Fruit fly (Drosophila melanogaster): Measurements from ENCODE around the gene CG7889.

Gene CG7889

dm6 chrX:19241790-19242373, 1.5 kb upstream of the CG7889 start, which contains the start of gene CG14196:
CG14196 (minus strand) TSS chrX:19241840.
- TF ChIP-seq CTCF (optimal IDR thresholded peaks at IDR 0.05), result peak; percentile 31 to 42
- TF ChIP-seq CG8478 (optimal IDR thresholded peaks at IDR 0.05), result no peak

dm6 chrX:19247200-19248052, 4.0 kb downstream of the CG7889 start, which contains the start of gene CG7992:
CG7992 (minus strand) TSS chrX:19247250.
- no peak for TF ChIP-seq CG8478 (optimal IDR thresholded peaks at IDR 0.05)

DNA sequence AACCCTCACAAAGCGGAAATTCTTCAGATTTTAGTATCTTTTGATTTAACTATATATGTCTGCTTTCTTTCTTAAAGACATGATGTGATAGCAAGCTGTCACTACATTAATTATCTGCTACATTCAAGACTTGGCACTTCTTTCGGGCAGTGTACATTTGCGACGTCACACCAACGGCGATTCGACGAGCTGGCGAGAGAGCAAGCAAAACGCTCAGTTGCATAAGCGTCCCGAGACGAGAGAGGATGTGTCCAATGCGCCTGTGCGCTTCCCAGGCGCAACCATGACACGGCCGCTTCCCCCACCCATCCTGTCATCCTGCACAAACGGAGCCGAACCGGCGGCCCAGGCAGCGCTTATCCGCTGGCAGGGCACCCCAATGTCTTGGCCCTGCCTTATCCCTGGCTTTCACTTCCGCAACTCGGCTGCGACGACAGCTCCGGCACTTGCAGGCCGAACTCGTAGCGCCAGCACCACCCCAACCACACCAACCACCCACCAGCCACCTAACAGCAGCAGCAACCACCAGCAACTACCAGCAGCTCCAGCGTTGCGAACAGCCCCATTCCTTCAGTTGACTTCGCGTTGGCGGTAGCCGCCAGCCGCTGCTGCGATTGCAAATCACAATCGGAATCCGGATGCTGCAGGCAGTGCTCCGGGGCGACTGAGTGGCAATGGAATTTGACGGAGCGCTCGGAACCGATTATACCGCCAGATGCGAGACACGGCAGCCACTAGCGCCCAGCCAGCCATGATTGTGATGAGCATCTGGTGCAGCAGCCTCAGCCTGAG, 5.2 kb downstream of the CG7889 start, which contains the start of gene Hs3st-B:
Gene Hs3st-B (plus strand): TSS at position 214 of the 792 bp plus-strand sequence.
- TF ChIP-seq CTCF (optimal IDR thresholded peaks at IDR 0.05), result no peak
- TF ChIP-seq CG8478 (optimal IDR thresholded peaks at IDR 0.05), result no peak

dm6 chrX:19249339-19249738, 5.9 kb downstream of the CG7889 start:
- no peak for TF ChIP-seq CG8478 (optimal IDR thresholded peaks at IDR 0.05)
- no peak for TF ChIP-seq CTCF (optimal IDR thresholded peaks at IDR 0.05)

dm6 chrX:19250151-19250550, 6.7 kb downstream of the CG7889 start:
- TF ChIP-seq CTCF (optimal IDR thresholded peaks at IDR 0.05), result no peak
- no peak for TF ChIP-seq CG8478 (optimal IDR thresholded peaks at IDR 0.05)

DNA sequence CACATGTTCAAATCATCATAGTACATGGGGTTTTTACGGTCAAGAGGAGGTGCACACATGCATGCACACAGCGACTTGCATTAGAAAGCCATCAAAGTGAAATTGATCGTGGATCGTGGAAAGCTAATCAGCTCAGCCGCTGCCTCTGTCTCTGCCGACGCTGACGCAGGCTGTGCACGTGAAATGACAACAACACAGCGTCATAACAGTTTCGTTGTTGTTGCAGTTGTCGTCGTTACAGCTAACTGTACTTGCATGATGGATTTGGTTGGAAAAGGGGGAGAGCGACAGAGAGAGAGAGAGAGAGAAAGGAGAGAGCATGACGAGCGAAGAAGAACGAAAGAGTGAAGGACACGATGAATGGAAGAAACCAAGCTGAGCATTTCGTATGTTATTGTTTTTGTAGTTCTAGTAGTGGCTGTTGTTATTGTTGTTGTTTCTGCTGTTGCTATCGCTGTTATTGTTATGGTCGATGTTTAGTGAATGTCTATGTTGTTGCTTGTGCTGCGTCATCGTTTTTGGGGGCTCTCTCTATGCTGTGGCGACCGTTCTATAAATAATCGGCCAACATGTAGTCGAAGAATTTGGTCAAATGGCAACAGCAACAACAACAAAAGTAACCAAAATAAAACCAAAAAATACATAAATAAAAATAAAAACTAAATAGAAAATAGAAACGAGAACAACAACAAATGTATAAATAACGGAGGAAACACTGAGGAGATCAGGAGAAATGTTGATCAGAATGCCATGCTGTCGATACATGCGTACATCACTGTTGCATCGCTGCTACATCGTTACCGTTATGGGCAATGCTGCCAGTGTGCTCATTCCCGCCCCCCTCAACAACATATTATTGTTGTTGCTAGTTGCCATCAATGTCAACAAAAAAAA, 16.6 kb downstream of the CG7889 start:
- no peak for TF ChIP-seq CTCF (optimal IDR thresholded peaks at IDR 0.05)
- TF ChIP-seq CG8478 (optimal IDR thresholded peaks at IDR 0.05), result no peak

DNA sequence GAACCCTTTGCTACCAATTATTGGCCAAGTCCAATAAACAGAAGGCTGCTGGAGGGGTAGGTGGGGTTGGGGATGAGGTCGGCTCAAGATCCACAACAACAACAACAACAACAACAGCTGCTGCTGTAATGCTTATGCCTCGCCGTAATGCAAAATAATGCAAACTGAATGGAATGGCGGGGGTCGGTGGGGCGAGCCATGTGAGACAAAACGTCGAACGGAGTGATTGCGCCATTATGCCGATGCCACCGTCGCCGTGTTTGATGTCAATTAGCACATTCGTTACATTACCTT, 17.2 kb downstream of the CG7889 start:
- no peak for TF ChIP-seq CG8478 (optimal IDR thresholded peaks at IDR 0.05)
- TF ChIP-seq CTCF (optimal IDR thresholded peaks at IDR 0.05), result no peak

DNA sequence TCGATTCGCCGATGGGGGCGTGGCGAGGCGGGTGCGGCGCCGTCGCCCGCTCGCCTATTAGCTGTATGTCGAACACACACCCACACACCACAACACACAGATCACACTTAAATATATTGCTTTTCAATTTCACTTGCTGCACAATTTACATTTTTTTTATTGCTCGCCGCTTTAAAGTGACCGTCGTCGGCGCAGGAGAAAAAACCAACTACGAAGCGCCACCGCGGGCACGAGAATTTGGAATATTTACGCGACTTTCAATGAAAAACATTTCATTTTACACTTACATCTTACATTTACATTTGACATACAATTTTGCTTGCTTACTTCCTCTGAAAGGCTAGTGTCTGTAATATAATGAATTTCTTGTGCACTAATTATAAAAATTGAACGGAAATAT, 17.6 kb downstream of the CG7889 start, which contains the start of gene rictor:
Gene rictor (minus strand): TSS at position 170 of the 400 bp plus-strand sequence.
- TF ChIP-seq CTCF (optimal IDR thresholded peaks at IDR 0.05) (peak; percentile 55 to 71), CG8478 (optimal IDR thresholded peaks at IDR 0.05) (no peak)

DNA sequence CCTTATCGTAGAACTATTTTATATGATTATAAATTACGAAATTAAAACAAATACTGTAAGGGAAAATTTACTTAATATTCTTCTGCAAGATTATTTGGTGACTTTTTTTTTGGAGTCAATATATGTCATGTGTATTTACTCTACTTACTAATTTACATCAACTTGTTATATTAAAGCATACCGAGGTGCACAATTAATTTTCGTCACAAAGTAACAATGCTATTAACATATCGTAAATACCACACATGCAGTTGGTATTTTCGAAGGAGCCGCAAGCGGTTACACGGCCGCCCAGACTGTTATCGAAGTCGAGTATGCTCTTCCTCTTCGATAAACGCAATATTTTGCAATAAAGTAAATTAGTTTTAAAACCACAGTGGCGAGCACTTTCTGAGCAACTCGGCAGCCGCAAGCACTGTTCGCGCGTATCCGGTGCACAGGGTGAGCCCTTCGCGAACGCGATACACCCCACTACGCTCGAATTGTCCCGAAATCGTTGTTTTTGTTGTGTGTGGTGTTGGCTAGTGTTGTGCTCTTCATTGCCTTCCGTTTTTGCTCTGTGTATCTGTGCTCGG, 18.2 kb downstream of the CG7889 start, which contains the start of gene Vav:
Gene Vav (plus strand): TSS at position 293 of the 575 bp plus-strand sequence.
- TF ChIP-seq CTCF (optimal IDR thresholded peaks at IDR 0.05) (peak; percentile 7 to 35), CG8478 (optimal IDR thresholded peaks at IDR 0.05) (no peak)

DNA sequence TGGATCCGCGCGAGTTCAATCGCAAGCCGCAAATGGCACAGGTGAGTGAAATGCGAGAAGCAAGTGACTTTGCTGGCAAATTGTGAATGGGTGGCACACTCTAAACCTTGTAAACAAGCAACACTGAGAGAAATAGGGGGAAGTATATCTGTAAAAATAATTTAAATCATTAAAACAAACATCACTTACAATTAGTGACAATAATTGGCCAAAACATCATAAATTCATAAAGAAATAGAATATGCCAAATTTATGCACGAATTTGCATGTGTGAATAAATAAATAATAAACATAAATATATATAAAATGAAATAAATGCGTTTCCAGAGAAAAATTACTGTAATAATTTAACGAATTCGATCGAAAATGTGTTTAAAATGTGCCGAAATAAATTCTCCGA, 19.1 kb downstream of the CG7889 start:
- TF ChIP-seq CG8478 (optimal IDR thresholded peaks at IDR 0.05) (no peak), CTCF (optimal IDR thresholded peaks at IDR 0.05) (no peak)

DNA sequence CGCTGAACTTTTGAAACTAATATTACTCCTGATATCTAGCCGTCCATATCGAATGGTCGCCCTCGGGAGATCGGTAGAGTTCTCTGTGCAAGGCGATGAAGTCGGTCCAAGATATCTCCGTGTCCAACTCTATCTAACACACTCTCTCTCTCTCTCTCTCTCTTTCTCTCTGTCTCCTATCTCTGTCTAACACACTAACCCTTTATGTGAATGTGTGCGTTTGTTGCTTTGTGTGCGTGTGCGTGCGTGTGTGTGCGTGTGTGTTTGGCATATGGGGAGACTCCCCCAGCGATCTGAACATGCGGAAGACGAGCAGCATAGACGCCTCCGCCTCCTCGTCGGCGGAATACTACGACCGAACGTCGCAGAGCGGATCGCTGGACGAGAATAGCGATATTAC, 21.0 kb downstream of the CG7889 start:
- TF ChIP-seq CG8478 (optimal IDR thresholded peaks at IDR 0.05), result no peak
- TF ChIP-seq CTCF (optimal IDR thresholded peaks at IDR 0.05), result no peak

- TF ChIP-seq CG8478 (optimal IDR thresholded peaks at IDR 0.05) (no peak), CTCF (optimal IDR thresholded peaks at IDR 0.05) (no peak)
Observed at dm6 chrX:19265802-19266479, 22.5 kb downstream of the CG7889 start.

DNA sequence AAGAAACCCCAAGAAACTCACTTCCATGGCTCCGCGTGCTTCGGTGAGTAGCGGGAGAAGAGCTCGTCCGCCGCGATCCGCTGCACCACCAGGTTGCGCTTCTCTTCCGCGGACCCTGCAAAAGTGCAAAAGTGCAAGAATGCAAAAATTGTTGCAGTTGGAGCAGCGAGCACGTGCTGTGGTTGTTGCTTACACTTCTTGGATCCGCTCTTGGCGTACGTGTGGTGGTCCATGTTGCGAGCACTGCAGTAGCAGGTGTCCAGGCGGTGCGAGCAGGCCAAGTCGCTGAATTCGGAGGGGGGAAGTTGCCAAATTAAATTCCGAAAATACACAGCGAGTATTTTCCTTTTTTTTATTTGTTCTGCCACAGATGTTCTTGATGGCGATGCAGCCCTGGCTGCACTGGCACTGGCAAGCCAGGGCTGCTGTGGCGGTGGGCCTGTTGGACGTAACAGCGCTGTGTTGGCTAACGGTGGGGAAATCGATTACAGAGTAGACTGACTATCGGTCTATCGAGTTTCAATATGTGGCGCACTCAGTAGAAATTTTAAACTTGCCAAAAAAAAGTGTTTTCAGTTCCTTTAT, 25.1 kb downstream of the CG7889 start, which contains the start of gene CG8010:
Gene CG8010 (minus strand): TSS at position 413 of the 585 bp plus-strand sequence.
- TF ChIP-seq CTCF (optimal IDR thresholded peaks at IDR 0.05) (peak; percentile 27 to 35), CG8478 (optimal IDR thresholded peaks at IDR 0.05) (no peak)
